Worm (Caenorhabditis elegans) whole organism, L1 larva: ENCODE results near the gene his-70.

Experiments used
- C04F5.9 ChIP-seq: sonication (generic microtip); optimal IDR thresholded peaks from 2 replicates; lab custom pipeline; 2016; ENCODE audit warnings: missing genetic modification characterization, missing compliant biosample characterization
- C16A3.4 ChIP-seq: fragments of 150-350 bp; optimal IDR thresholded peaks from 2 replicates; lab custom pipeline; 2014; ENCODE audit warnings: missing biosample characterization, missing genetic modification characterization
- F16B12.6 ChIP-seq: fragments of 150-350 bp; optimal IDR thresholded peaks from 2 replicates; lab custom pipeline; 2014; ENCODE audit warnings: missing biosample characterization, missing genetic modification characterization
- Y116A8C.19 ChIP-seq: sonication (generic microtip); optimal IDR thresholded peaks from 2 replicates; lab custom pipeline; 2016; ENCODE audit warnings: missing compliant biosample characterization, missing genetic modification characterization, borderline replicate concordance
- aha-1 ChIP-seq: fragments of 150-350 bp; optimal IDR thresholded peaks from 2 replicates; lab custom pipeline; 2014; ENCODE audit warnings: missing biosample characterization, missing genetic modification characterization
- alr-1 ChIP-seq: fragments of 200-800 bp; sonication (Bioruptor generic); optimal IDR thresholded peaks from 2 replicates; lab custom pipeline; 2018; ENCODE audit warnings: borderline replicate concordance, mild to moderate bottlenecking, missing genetic modification characterization, missing compliant biosample characterization
- aly-2 ChIP-seq: fragments of 150-350 bp; optimal IDR thresholded peaks from 2 replicates; lab custom pipeline; 2014; ENCODE audit warnings: missing biosample characterization, missing genetic modification characterization
- blmp-1 ChIP-seq: fragments of 150-350 bp; optimal IDR thresholded peaks from 2 replicates; lab custom pipeline; 2014; ENCODE audit warnings: missing biosample characterization, missing genetic modification characterization
- ceh-8 ChIP-seq: fragments of 200-800 bp; sonication (Bioruptor generic); optimal IDR thresholded peaks from 2 replicates; lab custom pipeline; 2018; ENCODE audit warnings: mild to moderate bottlenecking, missing genetic modification characterization, moderate library complexity, missing compliant biosample characterization
- ceh-82 ChIP-seq, 3 experiments: fragments of 150-350 bp in 1 of 3; sonication (generic microtip) in 2 of 3; optimal IDR thresholded peaks; 2 replicates each; lab custom pipeline; 2014 to 2017; ENCODE audit warnings: missing biosample characterization in 3 of 3, missing genetic modification characterization in 3 of 3
- ceh-90 ChIP-seq: sonication (generic microtip); optimal IDR thresholded peaks from 2 replicates; lab custom pipeline; 2016; ENCODE audit warnings: missing genetic modification characterization, missing compliant biosample characterization
- dpl-1 ChIP-seq, 3 experiments: fragments of 150-350 bp in 2 of 3; sonication (generic microtip) in 1 of 3; optimal IDR thresholded peaks; 2 replicates each; lab custom pipeline; 2014 to 2017; ENCODE audit warnings: missing biosample characterization in 3 of 3, missing genetic modification characterization in 3 of 3, missing genetic modification reagents in 3 of 3
- efl-1 ChIP-seq, 4 experiments: fragments of 150-350 bp; optimal IDR thresholded peaks in 3 of 4; peaks in 1 of 4; 1 replicate in 1 of 4; 2 replicates in 3 of 4; lab custom pipeline; 2014; ENCODE audit warnings: missing biosample characterization in 2 of 4, missing genetic modification characterization in 2 of 4, missing genetic modification reagents in 2 of 4
- egl-13 ChIP-seq: sonication (generic microtip); optimal IDR thresholded peaks from 2 replicates; lab custom pipeline; 2016; ENCODE audit warnings: missing genotype, missing genetic modification reagents, missing genetic modification characterization, missing compliant biosample characterization
- elt-2 ChIP-seq: sonication (generic microtip); optimal IDR thresholded peaks from 2 replicates; lab custom pipeline; 2016; ENCODE audit warnings: missing genetic modification characterization, mild to moderate bottlenecking, inconsistent platforms, missing compliant biosample characterization, missing genetic modification reagents
- fkh-10 ChIP-seq: sonication (generic microtip); optimal IDR thresholded peaks from 2 replicates; lab custom pipeline; 2017; ENCODE audit warnings: missing biosample characterization, missing genetic modification reagents, missing genetic modification characterization
- fos-1 ChIP-seq: fragments of 150-350 bp; optimal IDR thresholded peaks from 2 replicates; lab custom pipeline; 2014; ENCODE audit warnings: missing biosample characterization, missing genetic modification characterization
- grh-1 ChIP-seq: fragments of 200-800 bp; sonication (Bioruptor generic); IDR thresholded peaks from 2 replicates; pipeline ENCODE4 v1.3.6; 2022; ENCODE audit warnings: missing genetic modification reagents, missing genetic modification characterization, missing compliant biosample characterization
- hlh-17 ChIP-seq: fragments of 200-800 bp; sonication (Bioruptor generic); optimal IDR thresholded peaks from 2 replicates; lab custom pipeline; 2018; ENCODE audit warnings: missing genetic modification characterization, mild to moderate bottlenecking, missing compliant biosample characterization, moderate library complexity, borderline replicate concordance
- hlh-4 ChIP-seq: sonication (generic microtip); optimal IDR thresholded peaks from 2 replicates; lab custom pipeline; 2016; ENCODE audit warnings: mild to moderate bottlenecking, missing genetic modification characterization, missing compliant biosample characterization
- irx-1 ChIP-seq: sonication (generic microtip); optimal IDR thresholded peaks from 2 replicates; lab custom pipeline; 2016; ENCODE audit warnings: missing genetic modification characterization, missing compliant biosample characterization
- jun-1 ChIP-seq: fragments of 150-350 bp; optimal IDR thresholded peaks from 2 replicates; lab custom pipeline; 2014; ENCODE audit warnings: missing biosample characterization, missing genetic modification reagents, missing genetic modification characterization
- lin-13 ChIP-seq: fragments of 150-350 bp; optimal IDR thresholded peaks from 2 replicates; lab custom pipeline; 2014; ENCODE audit warnings: missing biosample characterization, missing genetic modification reagents, missing genetic modification characterization
- lin-14 ChIP-seq: fragments of 200-800 bp; sonication (Bioruptor generic); optimal IDR thresholded peaks from 2 replicates; lab custom pipeline; 2018; ENCODE audit warnings: mild to moderate bottlenecking, missing genetic modification characterization, moderate library complexity, missing compliant biosample characterization
- lsy-2 ChIP-seq, 2 experiments: fragments of 150-350 bp; optimal IDR thresholded peaks; 2 replicates each; lab custom pipeline; 2014; ENCODE audit warnings: missing biosample characterization in 2 of 2, missing genetic modification characterization in 2 of 2
- mab-9 ChIP-seq: fragments of 200-800 bp; sonication (Bioruptor generic); IDR thresholded peaks from 2 replicates; pipeline ENCODE4 v1.3.6; 2022; ENCODE audit warnings: missing genetic modification reagents, missing genetic modification characterization, missing compliant biosample characterization
- mdl-1 ChIP-seq, 2 experiments: fragments of 150-350 bp; optimal IDR thresholded peaks; 2 replicates each; lab custom pipeline; 2014 to 2017; ENCODE audit warnings: missing biosample characterization in 2 of 2, missing genetic modification characterization in 2 of 2, inconsistent platforms in 1 of 2
- nhr-12 ChIP-seq: sonication (generic microtip); optimal IDR thresholded peaks from 2 replicates; lab custom pipeline; 2017; ENCODE audit warnings: missing biosample characterization, missing genetic modification characterization
- nhr-19 ChIP-seq: fragments of 200-800 bp; sonication (Bioruptor generic); conservative IDR thresholded peaks from 2 replicates; pipeline ENCODE4 v1.3.6; 2022; ENCODE audit warnings: missing genetic modification characterization, missing compliant biosample characterization
- nhr-237 ChIP-seq: fragments of 150-350 bp; optimal IDR thresholded peaks from 2 replicates; lab custom pipeline; 2014; ENCODE audit warnings: missing biosample characterization, missing genetic modification characterization
- nhr-47 ChIP-seq: sonication (generic microtip); optimal IDR thresholded peaks from 2 replicates; lab custom pipeline; 2016; ENCODE audit warnings: mild to moderate bottlenecking, missing genetic modification characterization, moderate library complexity, missing compliant biosample characterization
- nhr-71 ChIP-seq: sonication (generic microtip); optimal IDR thresholded peaks from 2 replicates; lab custom pipeline; 2016; ENCODE audit warnings: mild to moderate bottlenecking, missing genetic modification characterization, moderate library complexity, missing compliant biosample characterization
- nhr-76 ChIP-seq: sonication (generic microtip); optimal IDR thresholded peaks from 2 replicates; lab custom pipeline; 2017; ENCODE audit warnings: missing biosample characterization, missing genetic modification characterization
- nhr-85 ChIP-seq: sonication (generic microtip); peaks from one replicate; lab custom pipeline; 2016; ENCODE audit warnings: missing genetic modification characterization, inconsistent platforms, missing compliant biosample characterization
- nhr-90 ChIP-seq: sonication (generic microtip); optimal IDR thresholded peaks from 2 replicates; lab custom pipeline; 2016; ENCODE audit warnings: mild to moderate bottlenecking, missing genetic modification characterization, missing compliant biosample characterization; ENCODE audit not compliant: poor library complexity
- pax-3 ChIP-seq: fragments of 200-800 bp; sonication (Bioruptor generic); optimal IDR thresholded peaks from 2 replicates; lab custom pipeline; 2018; ENCODE audit warnings: mild to moderate bottlenecking, missing genetic modification characterization, moderate library complexity, missing compliant biosample characterization
- pqm-1 ChIP-seq: sonication (generic microtip); optimal IDR thresholded peaks from 3 replicates; lab custom pipeline; 2017; ENCODE audit warnings: missing biosample characterization, missing genetic modification characterization
- rnt-1 ChIP-seq: sonication (generic microtip); optimal IDR thresholded peaks from 2 replicates; lab custom pipeline; 2016; ENCODE audit warnings: mild to moderate bottlenecking, missing genetic modification characterization, moderate library complexity, missing compliant biosample characterization
- snpc-4 ChIP-seq: fragments of 150-350 bp; optimal IDR thresholded peaks from 2 replicates; lab custom pipeline; 2014; ENCODE audit warnings: missing biosample characterization, missing genetic modification characterization
- sptf-1 ChIP-seq: fragments of 150-350 bp; optimal IDR thresholded peaks from 2 replicates; lab custom pipeline; 2014; ENCODE audit warnings: missing biosample characterization, missing genetic modification characterization
- sup-37 ChIP-seq: fragments of 200-800 bp; sonication (Bioruptor generic); optimal IDR thresholded peaks from 2 replicates; lab custom pipeline; 2018; ENCODE audit warnings: mild to moderate bottlenecking, missing genetic modification characterization, missing compliant biosample characterization
- tlp-1 ChIP-seq: fragments of 150-350 bp; optimal IDR thresholded peaks from 2 replicates; lab custom pipeline; 2014; ENCODE audit warnings: missing biosample characterization, missing genetic modification characterization
- zag-1 ChIP-seq: fragments of 150-350 bp; optimal IDR thresholded peaks from 2 replicates; lab custom pipeline; 2014; ENCODE audit warnings: missing biosample characterization, missing genetic modification characterization
- zip-4 ChIP-seq: fragments of 200-800 bp; sonication (Bioruptor generic); optimal IDR thresholded peaks from 2 replicates; lab custom pipeline; 2018; ENCODE audit warnings: mild to moderate bottlenecking, missing genetic modification characterization, moderate library complexity, missing compliant biosample characterization
- ztf-11 ChIP-seq, 2 experiments: sonication (generic microtip); optimal IDR thresholded peaks; 2 replicates each; lab custom pipeline; 2016 to 2017; ENCODE audit warnings: missing genetic modification characterization in 2 of 2, missing biosample characterization in 1 of 2, missing compliant biosample characterization in 1 of 2
- ztf-4 ChIP-seq: fragments of 150-350 bp; optimal IDR thresholded peaks from 2 replicates; lab custom pipeline; 2014; ENCODE audit warnings: missing biosample characterization, missing genetic modification characterization

The his-70 gene

DNA sequence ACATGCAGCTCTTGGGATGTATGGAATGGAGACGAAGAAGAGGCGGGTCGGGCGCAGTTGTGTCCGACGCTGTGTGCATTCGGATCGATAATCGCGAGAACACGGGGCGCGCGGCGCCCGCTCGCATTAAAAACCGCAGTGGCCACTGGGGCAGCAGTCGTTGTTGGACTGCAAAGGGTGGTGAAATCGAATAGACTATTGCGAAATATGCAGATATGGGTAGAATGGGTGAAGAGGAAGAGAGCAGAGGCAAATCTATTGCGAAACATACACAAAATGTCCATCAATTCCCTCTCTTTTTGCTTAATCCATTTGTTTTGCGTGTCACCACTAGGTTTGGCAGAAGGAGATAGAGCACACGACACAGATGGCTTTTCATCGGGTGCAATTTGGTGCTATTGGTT, 41.8 kb downstream of the his-70 start (continued):
- TF ChIP-seq nhr-47 (tag; lab: Kevin White, UChicago): peak; percentile 62
- TF ChIP-seq ceh-8 (GFP tag; lab: Kevin White, UChicago): peak; percentile 53
- TF ChIP-seq dpl-1 (GFP tag; optimal IDR thresholded peaks at IDR 0.05; lab: Kevin White, UChicago): peak in 2 of 3 experiments; percentile 40 to 48

DNA sequence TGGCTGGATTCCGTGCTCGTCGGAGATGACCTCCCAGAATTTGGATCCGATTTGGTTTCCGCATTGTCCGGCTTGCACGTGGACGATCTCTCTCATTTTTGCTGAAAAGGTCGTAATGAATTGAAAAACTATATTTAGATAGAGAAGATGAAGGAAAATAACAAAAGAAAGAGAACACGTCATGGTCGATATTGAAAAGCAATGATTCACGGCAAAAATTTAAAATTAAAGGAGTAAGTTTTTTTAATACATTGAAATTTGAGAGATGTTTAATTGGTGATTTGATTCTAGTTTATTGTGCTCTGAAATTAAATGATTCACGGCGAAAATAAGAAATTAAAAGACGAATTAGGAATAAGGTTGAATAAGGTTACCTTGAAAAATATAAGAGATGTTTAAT, 42.4 kb downstream of the his-70 start, which contains the start of gene tbb-2:
TSS of gene tbb-2 (minus strand) at position 101 of the 400 bp plus-strand sequence.
- TF ChIP-seq elt-2 (tag; lab: Kevin White, UChicago) (no peak), nhr-85 (peak; percentile 51), efl-1 (optimal IDR thresholded peaks at IDR 0.05; lab: Kevin White, UChicago) (no peak), efl-1 (GFP tag; optimal IDR thresholded peaks at IDR 0.05 in 1 of 2; lab: Kevin White, UChicago) (peak in 1 of 2 experiments; percentile 46)

DNA sequence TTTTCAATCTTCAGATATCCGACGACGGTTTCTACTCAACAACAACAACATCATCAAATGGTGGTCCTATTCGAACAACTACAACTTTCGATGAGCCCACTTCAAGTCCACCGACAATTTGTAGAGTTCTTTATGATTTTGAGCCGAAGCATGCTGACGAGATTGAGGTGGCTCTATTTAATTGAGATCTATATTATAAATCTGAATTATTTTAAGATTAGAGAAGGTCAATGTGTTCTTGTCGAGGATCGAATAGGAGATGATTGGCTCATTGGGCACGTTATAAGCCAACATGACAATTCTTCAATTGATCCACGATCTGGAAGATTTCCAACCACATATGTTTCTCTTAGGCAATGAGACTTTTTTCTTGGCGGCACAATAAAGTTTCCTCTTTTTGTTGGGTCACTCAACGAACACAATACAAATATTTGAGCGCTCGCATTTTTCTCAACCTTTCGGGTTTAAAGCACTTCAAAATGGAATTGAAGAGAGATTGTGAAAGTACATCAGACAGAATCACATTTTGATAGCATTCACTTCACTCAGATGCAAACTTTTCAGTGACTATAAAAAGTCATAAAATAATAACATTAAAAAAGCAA, 44.4 kb downstream of the his-70 start:
- TF ChIP-seq Y116A8C.19 (no peak), fkh-10 (GFP tag; lab: Kevin White, UChicago) (no peak), irx-1 (no peak), nhr-90 (tag; lab: Kevin White, UChicago) (peak; percentile 17), C16A3.4 (no peak), lin-13 (GFP tag; lab: Kevin White, UChicago) (no peak), mab-9 (GFP tag; lab: Robert Waterston, UW) (no peak), elt-2 (tag; lab: Kevin White, UChicago) (no peak), pqm-1 (tag; lab: Kevin White, UChicago) (no peak), efl-1 (optimal IDR thresholded peaks at IDR 0.05; lab: Kevin White, UChicago) (no peak), efl-1 (GFP tag; optimal IDR thresholded peaks at IDR 0.05 in 1 of 2; lab: Kevin White, UChicago) (peak in 1 of 2 experiments; percentile 92), ztf-4 (peak; percentile 52), ceh-90 (no peak), nhr-85 (peak; percentile 63), nhr-76 (tag; lab: Kevin White, UChicago) (no peak), mdl-1 (tag; optimal IDR thresholded peaks at IDR 0.05; lab: Kevin White, UChicago) (no peak), pax-3 (tag; lab: Kevin White, UChicago) (no peak), rnt-1 (tag; lab: Kevin White, UChicago) (no peak), C04F5.9 (no peak), snpc-4 (tag; lab: Kevin White, UChicago) (no peak), nhr-237 (no peak), hlh-4 (tag; lab: Kevin White, UChicago) (no peak), dpl-1 (GFP tag; optimal IDR thresholded peaks at IDR 0.05; lab: Kevin White, UChicago) (peak in 1 of 3 experiments; percentile 38), zip-4 (no peak), ztf-11 (tag; optimal IDR thresholded peaks at IDR 0.05; lab: Kevin White, UChicago) (no peak), lin-14 (peak; percentile 20), zag-1 (no peak), tlp-1 (tag; lab: Kevin White, UChicago) (peak; percentile 89), nhr-71 (tag; lab: Kevin White, UChicago) (peak; percentile 1), grh-1 (GFP tag; lab: Robert Waterston, UW) (peak; percentile 28; the same call in 1 of the 2 replicates), fos-1 (tag; lab: Kevin White, UChicago) (no peak), blmp-1 (tag; lab: Kevin White, UChicago) (no peak), hlh-17 (GFP tag; lab: Kevin White, UChicago) (no peak), nhr-12 (tag; lab: Kevin White, UChicago) (no peak), ceh-82 (tag; optimal IDR thresholded peaks at IDR 0.05; lab: Kevin White, UChicago) (no peak), aly-2 (peak; percentile 88), nhr-19 (GFP tag; lab: Robert Waterston, UW) (no peak), sup-37 (no peak), sptf-1 (tag; lab: Kevin White, UChicago) (no peak), alr-1 (tag; lab: Kevin White, UChicago) (no peak), jun-1 (tag; lab: Kevin White, UChicago) (no peak), aha-1 (tag; lab: Kevin White, UChicago) (no peak), lsy-2 (tag; optimal IDR thresholded peaks at IDR 0.05; lab: Kevin White, UChicago) (peak; percentile 11 to 23), egl-13 (no peak), F16B12.6 (no peak)
